Worm (Caenorhabditis elegans): Measurements from ENCODE around the gene F21C10.3.

Gene F21C10.3

ce11 chrV:9088758-9089157 lies 39.1 kb upstream of the F21C10.3 start (continued):
- no peak for TF ChIP-seq akir-1 (GFP tag; optimal IDR thresholded peaks at IDR 0.05)
- TF ChIP-seq attf-6 (GFP tag; IDR thresholded peaks at IDR 0.05) = no peak
- no peak for TF ChIP-seq B0035.1 (tag; optimal IDR thresholded peaks at IDR 0.05)
- no peak for TF ChIP-seq madf-8 (GFP tag; conservative IDR thresholded peaks at IDR 0.05)
- TF ChIP-seq ceh-27 (GFP tag; optimal IDR thresholded peaks at IDR 0.05) = no peak
- no peak for TF ChIP-seq ztf-3 (GFP tag; optimal IDR thresholded peaks at IDR 0.05)
- no peak for TF ChIP-seq F57A8.1 (GFP tag; optimal IDR thresholded peaks at IDR 0.05)
- peak; percentile 14; the same call in 1 of the 2 replicates for TF ChIP-seq ceh-100 (GFP tag; IDR thresholded peaks at IDR 0.05)
- TF ChIP-seq ceh-40 (GFP tag; IDR thresholded peaks at IDR 0.05) = peak; percentile 69; the same call in 1 of the 2 replicates
- TF ChIP-seq ztf-18 (tag; optimal IDR thresholded peaks at IDR 0.05) = no peak
- TF ChIP-seq ztf-22 (GFP tag; optimal IDR thresholded peaks at IDR 0.05) = no peak
- TF ChIP-seq nfya-1 (tag; optimal IDR thresholded peaks at IDR 0.05; ENCODE audit: borderline replicate concordance, insufficient read depth) = no peak
- no peak for TF ChIP-seq lag-1 (GFP tag; IDR thresholded peaks at IDR 0.05)
- TF ChIP-seq ama-1 (optimal IDR thresholded peaks at IDR 0.05) = peak; percentile 82
- no peak for TF ChIP-seq ama-1 (GFP tag; optimal IDR thresholded peaks at IDR 0.05)
- no peak for TF ChIP-seq rec-8 (tag; optimal IDR thresholded peaks at IDR 0.05)
- TF ChIP-seq mcd-1 (GFP tag; IDR thresholded peaks at IDR 0.05) = no peak; the same call in 1 of the 2 replicates
- no peak for TF ChIP-seq sea-2 (GFP tag; IDR thresholded peaks at IDR 0.05)
- TF ChIP-seq aptf-2 (GFP tag; conservative IDR thresholded peaks at IDR 0.05) = no peak
- TF ChIP-seq F57C9.4 (tag; optimal IDR thresholded peaks at IDR 0.05) = no peak
- TF ChIP-seq nhr-90 (tag; optimal IDR thresholded peaks at IDR 0.05) = no peak
- TF ChIP-seq him-1 (tag; optimal IDR thresholded peaks at IDR 0.05) = no peak
- TF ChIP-seq F23B12.7 (tag; optimal IDR thresholded peaks at IDR 0.05; ENCODE audit: insufficient read depth) = no peak
- no peak for TF ChIP-seq sdz-38 (tag; optimal IDR thresholded peaks at IDR 0.05)
- no peak for TF ChIP-seq nfya-2 (GFP tag; IDR thresholded peaks at IDR 0.05)
- TF ChIP-seq hmg-1.2 (GFP tag; IDR thresholded peaks at IDR 0.05) = peak; percentile 34; the same call in 1 of the 2 replicates
- peak; percentile 24 for TF ChIP-seq K12H6.12 (tag; optimal IDR thresholded peaks at IDR 0.05)
- TF ChIP-seq F10E7.11 (tag; optimal IDR thresholded peaks at IDR 0.05) = no peak
- TF ChIP-seq ztf-28 (GFP tag; IDR thresholded peaks at IDR 0.05) = no peak
- TF ChIP-seq ekl-4 (GFP tag; IDR thresholded peaks at IDR 0.05) = no peak
- 0 out of 2 replicates have a peak, but pooled peaks have one; percentile 5 for TF ChIP-seq cebp-2 (GFP tag; IDR thresholded peaks at IDR 0.05)
- TF ChIP-seq hrde-1 (tag; optimal IDR thresholded peaks at IDR 0.05; ENCODE audit: borderline replicate concordance) = no peak
- no peak for TF ChIP-seq lsy-27 (tag; optimal IDR thresholded peaks at IDR 0.05; ENCODE audit: borderline replicate concordance, insufficient read depth)
- TF ChIP-seq nfyb-1 (GFP tag; IDR thresholded peaks at IDR 0.05) = peak; percentile 32
- TF ChIP-seq madf-10 (tag; optimal IDR thresholded peaks at IDR 0.05) = no peak
- TF ChIP-seq madf-6 (GFP tag; IDR thresholded peaks at IDR 0.05) = no peak
- no peak for TF ChIP-seq die-1 (tag; optimal IDR thresholded peaks at IDR 0.05)
- no peak for TF ChIP-seq T07F8.4 (tag; optimal IDR thresholded peaks at IDR 0.05)
- no peak for TF ChIP-seq tbx-9 (tag; optimal IDR thresholded peaks at IDR 0.05; ENCODE audit: borderline replicate concordance)
- no peak for TF ChIP-seq ceh-91 (GFP tag; IDR thresholded peaks at IDR 0.05)
- no peak for TF ChIP-seq C17E4.6 (GFP tag; IDR thresholded peaks at IDR 0.05)
- peak; percentile 37; the same call in 1 of the 2 replicates for TF ChIP-seq lin-26 (GFP tag; IDR thresholded peaks at IDR 0.05)
- TF ChIP-seq cebp-1 (GFP tag; IDR thresholded peaks at IDR 0.05) = no peak
- peak; percentile 10 for TF ChIP-seq cebp-1 (tag; optimal IDR thresholded peaks at IDR 0.05)
- TF ChIP-seq bed-1 (GFP tag; IDR thresholded peaks at IDR 0.05) = no peak
- TF ChIP-seq chd-7 (tag; optimal IDR thresholded peaks at IDR 0.05) = no peak
- no peak for TF ChIP-seq xnd-1 (tag; optimal IDR thresholded peaks at IDR 0.05)
- no peak for TF ChIP-seq sptf-2 (GFP tag; optimal IDR thresholded peaks at IDR 0.05)
- TF ChIP-seq lsl-1 (GFP tag; optimal IDR thresholded peaks at IDR 0.05) = no peak

Data from whole organism, young adult.